Worm (Caenorhabditis elegans) whole organism, late embryonic: ENCODE measurements around the gene sra-35.

Source experiments
- F13H6.1 ChIP-seq: sonication (generic microtip); optimal IDR thresholded peaks from 2 replicates; lab custom pipeline; 2016; ENCODE audit warnings: missing genetic modification characterization, missing compliant biosample characterization
- K02D7.2 ChIP-seq: sonication (generic microtip); optimal IDR thresholded peaks from 2 replicates; lab custom pipeline; 2017; ENCODE audit warnings: mild to moderate bottlenecking, missing genetic modification characterization, missing compliant biosample characterization
- K09A11.1 ChIP-seq: sonication (generic microtip); optimal IDR thresholded peaks from 2 replicates; lab custom pipeline; 2017; ENCODE audit warnings: antibody characterized with exemption, mild to moderate bottlenecking, missing genetic modification characterization, missing compliant biosample characterization; ENCODE audit not compliant: insufficient read depth
- T23F11.4 ChIP-seq: fragments of 200-800 bp; sonication (Bioruptor generic); optimal IDR thresholded peaks from 2 replicates; lab custom pipeline; 2018; ENCODE audit warnings: mild to moderate bottlenecking, missing genetic modification characterization, missing compliant biosample characterization
- Y22D7AL.16 ChIP-seq: sonication (generic microtip); optimal IDR thresholded peaks from 2 replicates; lab custom pipeline; 2016; ENCODE audit warnings: missing genetic modification characterization, missing compliant biosample characterization
- ahr-1 ChIP-seq: sonication (generic microtip); optimal IDR thresholded peaks from 2 replicates; lab custom pipeline; 2016; ENCODE audit warnings: missing genetic modification characterization, missing compliant biosample characterization
- ceh-14 ChIP-seq: sonication (generic microtip); optimal IDR thresholded peaks from 2 replicates; lab custom pipeline; 2016; ENCODE audit warnings: missing genotype, missing genetic modification characterization, missing compliant biosample characterization
- ceh-18 ChIP-seq: sonication (generic microtip); optimal IDR thresholded peaks from 2 replicates; lab custom pipeline; 2016; ENCODE audit warnings: missing genetic modification characterization, missing compliant biosample characterization
- ceh-22 ChIP-seq: sonication (generic microtip); optimal IDR thresholded peaks from 2 replicates; lab custom pipeline; 2017; ENCODE audit warnings: missing biosample characterization, missing genetic modification characterization
- ceh-24 ChIP-seq: sonication (generic microtip); optimal IDR thresholded peaks from 2 replicates; lab custom pipeline; 2016; ENCODE audit warnings: mild to moderate bottlenecking, missing genetic modification characterization, missing compliant biosample characterization
- ceh-30 ChIP-seq: fragments of 150-350 bp; optimal IDR thresholded peaks from 2 replicates; lab custom pipeline; 2014; ENCODE audit warnings: missing biosample characterization, missing genetic modification characterization
- ceh-31 ChIP-seq: sonication (generic microtip); optimal IDR thresholded peaks from 2 replicates; lab custom pipeline; 2016; ENCODE audit warnings: missing genetic modification characterization, missing compliant biosample characterization
- ceh-34 ChIP-seq: sonication (generic microtip); optimal IDR thresholded peaks from 2 replicates; lab custom pipeline; 2016; ENCODE audit warnings: mild to moderate bottlenecking, missing genetic modification characterization, missing compliant biosample characterization
- ceh-45 ChIP-seq: fragments of 200-800 bp; sonication (Bioruptor generic); IDR thresholded peaks from 2 replicates; pipeline ENCODE4 v1.3.6; 2022; ENCODE audit warnings: missing genetic modification reagents, missing genetic modification characterization, missing compliant biosample characterization
- ceh-48 ChIP-seq: sonication (generic microtip); optimal IDR thresholded peaks from 2 replicates; lab custom pipeline; 2016; ENCODE audit warnings: missing genetic modification characterization, inconsistent platforms, missing compliant biosample characterization
- ceh-6 ChIP-seq: fragments of 200-800 bp; sonication (Bioruptor generic); optimal IDR thresholded peaks from 2 replicates; lab custom pipeline; 2018; ENCODE audit warnings: mild to moderate bottlenecking, missing genetic modification characterization, missing compliant biosample characterization
- ceh-9 ChIP-seq: sonication (generic microtip); optimal IDR thresholded peaks from 2 replicates; lab custom pipeline; 2016; ENCODE audit warnings: mild to moderate bottlenecking, missing genetic modification characterization, inconsistent platforms, missing compliant biosample characterization
- che-1 ChIP-seq: sonication (generic microtip); optimal IDR thresholded peaks from 2 replicates; lab custom pipeline; 2016; ENCODE audit warnings: mild to moderate bottlenecking, missing genetic modification characterization, missing compliant biosample characterization
- ets-4 ChIP-seq: sonication (generic microtip); optimal IDR thresholded peaks from 2 replicates; lab custom pipeline; 2016; ENCODE audit warnings: missing genetic modification characterization, missing compliant biosample characterization
- fax-1 ChIP-seq: sonication (generic microtip); optimal IDR thresholded peaks from 2 replicates; lab custom pipeline; 2016; ENCODE audit warnings: missing genotype, missing genetic modification characterization, missing compliant biosample characterization
- fkh-6 ChIP-seq: sonication (generic microtip); optimal IDR thresholded peaks from 2 replicates; lab custom pipeline; 2016; ENCODE audit warnings: missing genetic modification characterization, missing compliant biosample characterization
- gmeb-2 ChIP-seq: sonication (generic microtip); optimal IDR thresholded peaks from 2 replicates; lab custom pipeline; 2016; ENCODE audit warnings: missing genetic modification characterization, inconsistent platforms, missing compliant biosample characterization
- hlh-13 ChIP-seq: fragments of 200-800 bp; sonication (Bioruptor generic); optimal IDR thresholded peaks from 2 replicates; lab custom pipeline; 2018; ENCODE audit warnings: mild to moderate bottlenecking, missing genetic modification characterization, missing compliant biosample characterization
- hlh-15 ChIP-seq: sonication (generic microtip); optimal IDR thresholded peaks from 2 replicates; lab custom pipeline; 2016; ENCODE audit warnings: missing genetic modification characterization, missing compliant biosample characterization
- hlh-6 ChIP-seq: sonication (generic microtip); optimal IDR thresholded peaks from 2 replicates; lab custom pipeline; 2016; ENCODE audit warnings: missing genotype, missing genetic modification characterization, missing compliant biosample characterization
- hlh-8 ChIP-seq: sonication (generic microtip); optimal IDR thresholded peaks from 2 replicates; lab custom pipeline; 2016; ENCODE audit warnings: missing genotype, missing genetic modification characterization, missing compliant biosample characterization
- lin-11 ChIP-seq: fragments of 200-800 bp; sonication (Bioruptor generic); optimal IDR thresholded peaks from 2 replicates; lab custom pipeline; 2018; ENCODE audit warnings: mild to moderate bottlenecking, missing genetic modification characterization, missing compliant biosample characterization
- madf-2 ChIP-seq: sonication (generic microtip); optimal IDR thresholded peaks from 2 replicates; lab custom pipeline; 2017; ENCODE audit warnings: missing genetic modification characterization, missing compliant biosample characterization
- mec-3 ChIP-seq: sonication (generic microtip); optimal IDR thresholded peaks from 2 replicates; lab custom pipeline; 2016; ENCODE audit warnings: borderline replicate concordance, missing genetic modification characterization, missing compliant biosample characterization
- pat-9 ChIP-seq: fragments of 200-800 bp; sonication (Bioruptor generic); optimal IDR thresholded peaks from 2 replicates; lab custom pipeline; 2018; ENCODE audit warnings: mild to moderate bottlenecking, missing genetic modification characterization, moderate library complexity, missing compliant biosample characterization
- pax-1 ChIP-seq: fragments of 150-350 bp; optimal IDR thresholded peaks from 2 replicates; lab custom pipeline; 2014; ENCODE audit warnings: missing biosample characterization, missing genetic modification characterization
- pha-4 ChIP-seq: fragments of 150-350 bp; optimal IDR thresholded peaks from 2 replicates; lab custom pipeline; 2018; ENCODE audit warnings: missing biosample characterization, missing genetic modification reagents, missing genetic modification characterization
- pqm-1 ChIP-seq: sonication (generic microtip); optimal IDR thresholded peaks from 2 replicates; lab custom pipeline; 2016; ENCODE audit warnings: missing genetic modification characterization, missing compliant biosample characterization
- ref-2 ChIP-seq: sonication (generic microtip); optimal IDR thresholded peaks from 2 replicates; lab custom pipeline; 2016; ENCODE audit warnings: missing genetic modification characterization, missing compliant biosample characterization
- sdc-2 ChIP-seq: sonication (generic microtip); optimal IDR thresholded peaks from 2 replicates; lab custom pipeline; 2016; ENCODE audit warnings: missing genotype, missing genetic modification characterization, missing compliant biosample characterization
- sox-4 ChIP-seq: sonication (generic microtip); optimal IDR thresholded peaks from 2 replicates; lab custom pipeline; 2017; ENCODE audit warnings: mild to moderate bottlenecking, missing genetic modification characterization, inconsistent platforms, missing compliant biosample characterization
- syd-9 ChIP-seq: sonication (generic microtip); optimal IDR thresholded peaks from 2 replicates; lab custom pipeline; 2016; ENCODE audit warnings: mild to moderate bottlenecking, missing genetic modification characterization, moderate library complexity, missing compliant biosample characterization
- tbx-7 ChIP-seq: sonication (generic microtip); optimal IDR thresholded peaks from 2 replicates; lab custom pipeline; 2016; ENCODE audit warnings: missing genotype, missing genetic modification characterization, missing compliant biosample characterization
- unc-3 ChIP-seq, 2 experiments: fragments of 200-800 bp in 1 of 2; sonication (Bioruptor generic) in 1 of 2; sonication (generic microtip) in 1 of 2; conservative IDR thresholded peaks in 1 of 2; optimal IDR thresholded peaks in 1 of 2; 2 replicates each; pipeline versions ENCODE4 v1.3.6 to Lab custom; 2016 to 2022; ENCODE audit warnings: missing compliant biosample characterization in 2 of 2, missing genetic modification characterization in 2 of 2, missing genetic modification reagents in 1 of 2
- unc-86 ChIP-seq: sonication (generic microtip); optimal IDR thresholded peaks from 2 replicates; lab custom pipeline; 2016; ENCODE audit warnings: missing genetic modification characterization, missing compliant biosample characterization
- zip-5 ChIP-seq: sonication (generic microtip); optimal IDR thresholded peaks from 2 replicates; lab custom pipeline; 2016; ENCODE audit warnings: missing genetic modification characterization, missing compliant biosample characterization

Gene sra-35

ce11 chrII:4494532-4494931 lies 33.2 kb downstream of the sra-35 start:
- TF ChIP-seq ceh-45 (GFP tag; lab: Robert Waterston, UW) (no peak), che-1 (no peak), ceh-18 (no peak), gmeb-2 (no peak), F13H6.1 (no peak), K09A11.1 (tag; lab: Kevin White, UChicago) (no peak), ceh-31 (tag; lab: Kevin White, UChicago) (no peak), fax-1 (no peak)

DNA sequence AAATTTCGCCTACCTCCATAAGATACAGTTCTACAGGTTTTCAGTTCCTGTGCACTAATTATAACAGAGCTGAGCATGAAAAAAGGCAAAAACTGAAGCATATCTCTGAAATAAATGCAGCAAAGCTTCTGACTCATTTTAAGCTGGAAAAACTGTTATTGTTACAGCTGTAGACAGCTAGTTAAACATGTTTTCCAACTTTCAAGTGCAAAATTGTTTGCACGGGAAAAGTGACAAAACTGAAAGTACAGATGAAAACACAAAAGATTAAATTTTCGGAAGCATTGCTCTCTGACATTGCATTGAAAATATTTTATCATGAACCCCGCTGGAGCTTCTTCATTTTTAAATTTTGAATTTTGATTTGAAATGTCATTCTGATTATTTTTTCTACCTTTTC lies 37.0 kb downstream of the sra-35 start, which contains the start of gene T05C1.5:
Gene T05C1.5, minus strand, starts transcription at position 101 of the 400 bp plus-strand sequence.
- TF ChIP-seq ets-4 (tag; lab: Kevin White, UChicago) (no peak), syd-9 (tag; lab: Kevin White, UChicago) (no peak), unc-86 (tag; lab: Kevin White, UChicago) (no peak), zip-5 (tag; lab: Kevin White, UChicago) (no peak), hlh-8 (no peak), sdc-2 (tag; lab: Kevin White, UChicago) (no peak), pqm-1 (tag; lab: Kevin White, UChicago) (no peak), hlh-15 (no peak), hlh-6 (tag; lab: Kevin White, UChicago) (no peak), T23F11.4 (GFP tag; lab: Kevin White, UChicago) (no peak), pax-1 (tag; lab: Kevin White, UChicago) (no peak), ahr-1 (no peak), ceh-6 (GFP tag; lab: Kevin White, UChicago) (no peak)

- TF ChIP-seq ceh-31 (tag; lab: Kevin White, UChicago) (no peak), hlh-13 (GFP tag; lab: Kevin White, UChicago) (no peak), che-1 (no peak), K02D7.2 (no peak), gmeb-2 (no peak), pat-9 (no peak), ref-2 (no peak), ceh-18 (no peak), ceh-14 (tag; lab: Kevin White, UChicago) (no peak)
Observed at ce11 chrII:4489288-4489687, 38.4 kb downstream of the sra-35 start, which contains the start of gene T05C1.3. Gene T05C1.3 (minus strand): TSS chrII:4489388.

ce11 chrII:4482021-4482420 lies 45.7 kb downstream of the sra-35 start, which contains the start of gene T05C1.2:
Gene T05C1.2 (minus strand): TSS chrII:4482121.
- TF ChIP-seq mec-3 (tag; lab: Kevin White, UChicago) = no peak
- no peak for TF ChIP-seq madf-2 (tag; lab: Kevin White, UChicago)
- no peak for TF ChIP-seq ceh-31 (tag; lab: Kevin White, UChicago)
- TF ChIP-seq ceh-30 (tag; lab: Kevin White, UChicago) = no peak
- no peak for TF ChIP-seq tbx-7 (tag; lab: Kevin White, UChicago)
- no peak for TF ChIP-seq hlh-15
- TF ChIP-seq fkh-6 (tag; lab: Kevin White, UChicago) = no peak
- TF ChIP-seq ahr-1 = no peak
- no peak for TF ChIP-seq Y22D7AL.16 (tag; lab: Kevin White, UChicago)
- no peak for TF ChIP-seq ceh-24 (tag; lab: Kevin White, UChicago)
- no peak for TF ChIP-seq lin-11 (tag; lab: Kevin White, UChicago)
- no peak for TF ChIP-seq ceh-9 (tag; lab: Kevin White, UChicago)
- no peak for TF ChIP-seq pqm-1 (tag; lab: Kevin White, UChicago)
- no peak for TF ChIP-seq ceh-34 (tag; lab: Kevin White, UChicago)
- TF ChIP-seq, all 69 proteins: peak for 0

- TF ChIP-seq ceh-22 (no peak), ceh-48 (tag; lab: Kevin White, UChicago) (no peak), pha-4 (tag; lab: Kevin White, UChicago) (no peak), ceh-30 (tag; lab: Kevin White, UChicago) (no peak), sox-4 (tag; lab: Kevin White, UChicago) (no peak), unc-3 (GFP tag; conservative IDR thresholded peaks at IDR 0.05; lab: Robert Waterston, UW) (no peak), unc-3 (tag; optimal IDR thresholded peaks at IDR 0.05; lab: Kevin White, UChicago) (no peak), ahr-1 (no peak)
Observed at ce11 chrII:4478303-4478702, 49.4 kb downstream of the sra-35 start, which contains the start of gene T05C1.1. Gene T05C1.1 (plus strand): TSS chrII:4478603.
